Worm (Caenorhabditis elegans): ENCODE data around the gene fbxb-60.
"Not testable (repeated sequence)": the region's sequence is repeated elsewhere in the genome, so short reads cannot be mapped to it uniquely, and the experiment has no call there.

Gene fbxb-60

DNA sequence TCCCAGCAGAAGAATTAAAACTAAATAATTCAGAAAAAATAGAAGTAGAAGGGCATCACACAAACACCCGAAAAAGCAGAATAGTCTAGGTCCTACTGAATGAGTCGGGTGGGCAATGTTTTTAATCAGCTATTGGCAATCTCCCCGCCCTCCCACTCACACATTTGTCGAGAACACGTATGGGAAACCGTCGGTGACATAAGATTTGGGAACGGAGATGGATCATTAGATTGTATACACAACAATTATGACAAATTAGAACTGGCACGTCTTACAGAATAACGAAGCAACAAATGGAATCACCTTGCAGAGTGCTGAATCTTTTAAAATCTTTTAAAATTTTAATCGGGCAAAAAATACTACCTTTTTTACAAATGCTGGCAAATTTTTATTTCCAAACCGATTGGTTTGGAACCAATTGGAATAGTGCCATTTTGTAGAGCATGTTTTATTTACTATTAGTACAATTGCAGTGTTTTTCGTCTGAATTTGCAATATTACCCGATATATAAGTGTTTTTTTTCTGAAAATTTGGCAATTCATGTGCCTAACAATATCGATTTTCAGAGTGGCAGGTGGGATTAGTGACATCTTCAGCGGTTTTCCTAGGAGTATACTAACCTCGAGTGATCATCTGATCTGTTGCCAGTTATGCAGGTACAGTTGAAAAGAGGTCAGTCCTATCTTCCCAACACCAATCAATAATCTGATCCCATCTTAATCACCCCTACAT lies 9.4 kb upstream of the fbxb-60 start, which contains the start of the genes F55C9.3 and fbxb-57:
Gene F55C9.3 (minus strand): TSS at position 101 of the 733 bp plus-strand sequence.
Gene fbxb-57 (plus strand): TSS at position 683 of the 733 bp plus-strand sequence.
- no peak for TF ChIP-seq W03F9.2 (tag; optimal IDR thresholded peaks at IDR 0.05)
- TF ChIP-seq dao-5 (tag; optimal IDR thresholded peaks at IDR 0.05), result no peak
- TF ChIP-seq him-1 (tag; optimal IDR thresholded peaks at IDR 0.05), result no peak

DNA sequence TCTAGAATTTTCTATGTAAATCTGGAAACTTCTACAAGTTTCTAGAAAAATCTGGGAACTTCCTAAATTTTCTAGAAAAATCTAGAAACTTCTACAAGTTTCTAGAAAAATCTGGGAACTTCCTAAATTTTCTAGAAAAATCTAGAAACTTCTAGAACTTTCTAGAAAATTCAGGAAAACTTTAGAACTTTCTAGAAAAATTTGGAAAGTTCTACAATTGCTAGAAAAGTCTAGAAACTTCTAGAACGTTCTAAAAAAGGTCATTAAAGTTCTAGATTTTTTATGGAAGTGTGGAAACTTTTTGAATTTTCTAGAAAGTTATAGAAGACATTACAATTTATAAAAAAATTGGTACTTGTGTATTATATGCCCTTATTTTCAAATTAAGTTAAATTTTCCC lies 4.6 kb upstream of the fbxb-60 start, which contains the start of gene F55C9.5:
Gene F55C9.5 (minus strand): TSS at position 101 of the 400 bp plus-strand sequence.
- no peak for TF ChIP-seq dao-5 (tag; optimal IDR thresholded peaks at IDR 0.05)
- no peak for TF ChIP-seq him-1 (tag; optimal IDR thresholded peaks at IDR 0.05)
- no peak for TF ChIP-seq W03F9.2 (tag; optimal IDR thresholded peaks at IDR 0.05)

DNA sequence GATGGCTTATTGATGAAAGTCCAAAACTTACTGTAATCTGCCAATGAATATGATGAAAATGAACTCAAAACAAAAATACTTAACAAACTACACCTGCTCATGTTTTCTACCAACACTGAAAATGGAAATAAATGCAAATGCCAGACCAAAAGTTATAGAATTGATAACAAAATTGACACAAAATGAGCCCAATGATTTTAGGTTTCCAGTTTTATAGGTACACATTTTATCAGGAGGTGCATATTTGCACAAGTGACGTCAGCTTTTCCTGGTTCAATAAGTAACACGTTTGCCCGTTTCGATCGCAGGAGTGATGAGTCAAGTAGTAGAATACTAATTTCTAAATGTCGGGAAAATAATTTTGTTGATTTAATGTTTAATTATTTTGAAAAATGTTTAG lies 887 bp upstream of the fbxb-60 start, which contains the start of gene F55C9.6:
Gene F55C9.6 (minus strand): TSS at position 101 of the 400 bp plus-strand sequence.
- TF ChIP-seq him-1 (tag; optimal IDR thresholded peaks at IDR 0.05), result no peak
- TF ChIP-seq dao-5 (tag; optimal IDR thresholded peaks at IDR 0.05), result no peak
- no peak for TF ChIP-seq W03F9.2 (tag; optimal IDR thresholded peaks at IDR 0.05)

DNA sequence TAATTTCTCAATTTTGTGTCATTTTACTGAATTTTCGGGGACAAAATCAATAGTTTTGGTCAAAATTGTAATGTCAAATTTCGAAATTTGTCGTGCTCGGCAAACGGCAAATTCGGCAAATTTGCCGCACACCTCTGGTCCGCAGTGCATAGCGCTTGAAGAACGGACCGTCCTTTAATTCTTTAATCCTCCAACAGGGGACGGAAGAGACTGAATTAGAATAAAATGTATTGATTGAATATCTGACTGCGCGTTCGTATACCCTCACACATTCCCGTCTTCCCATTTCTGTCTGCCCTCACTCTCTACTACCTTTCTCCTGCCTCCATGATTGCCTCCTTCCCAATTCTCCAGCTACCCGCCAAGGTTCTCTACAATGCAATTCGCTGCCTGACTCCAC lies 1.7 kb downstream of the fbxb-60 start, which contains the start of gene F55C9.14:
Gene F55C9.14 (plus strand): TSS at position 301 of the 400 bp plus-strand sequence.
- TF ChIP-seq W03F9.2 (tag; optimal IDR thresholded peaks at IDR 0.05) (no peak), him-1 (tag; optimal IDR thresholded peaks at IDR 0.05) (no peak), dao-5 (tag; optimal IDR thresholded peaks at IDR 0.05) (no peak)

DNA sequence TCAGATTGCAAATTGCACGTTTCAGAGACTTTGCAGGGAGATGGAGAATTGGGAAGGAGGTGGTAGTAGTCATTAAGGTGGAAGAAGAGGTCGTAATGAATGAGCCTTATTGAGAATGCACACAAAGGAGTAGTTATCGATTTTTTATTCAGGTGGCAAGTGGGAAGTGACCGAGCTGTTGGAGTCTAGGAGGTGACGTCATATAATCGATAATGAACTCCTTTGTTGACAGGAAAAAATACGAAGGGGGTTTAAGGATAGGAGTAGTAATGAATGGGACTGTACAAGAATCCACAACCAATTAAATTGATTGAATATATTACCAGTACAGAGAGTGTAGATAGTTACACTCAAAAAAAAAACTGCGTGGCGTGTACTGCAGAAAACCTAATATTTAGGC lies 4.3 kb downstream of the fbxb-60 start, which contains the start of gene fbxb-62:
Gene fbxb-62 (minus strand): TSS at position 101 of the 400 bp plus-strand sequence.
- TF ChIP-seq W03F9.2 (tag; optimal IDR thresholded peaks at IDR 0.05) (no peak), him-1 (tag; optimal IDR thresholded peaks at IDR 0.05) (no peak), dao-5 (tag; optimal IDR thresholded peaks at IDR 0.05) (no peak)

DNA sequence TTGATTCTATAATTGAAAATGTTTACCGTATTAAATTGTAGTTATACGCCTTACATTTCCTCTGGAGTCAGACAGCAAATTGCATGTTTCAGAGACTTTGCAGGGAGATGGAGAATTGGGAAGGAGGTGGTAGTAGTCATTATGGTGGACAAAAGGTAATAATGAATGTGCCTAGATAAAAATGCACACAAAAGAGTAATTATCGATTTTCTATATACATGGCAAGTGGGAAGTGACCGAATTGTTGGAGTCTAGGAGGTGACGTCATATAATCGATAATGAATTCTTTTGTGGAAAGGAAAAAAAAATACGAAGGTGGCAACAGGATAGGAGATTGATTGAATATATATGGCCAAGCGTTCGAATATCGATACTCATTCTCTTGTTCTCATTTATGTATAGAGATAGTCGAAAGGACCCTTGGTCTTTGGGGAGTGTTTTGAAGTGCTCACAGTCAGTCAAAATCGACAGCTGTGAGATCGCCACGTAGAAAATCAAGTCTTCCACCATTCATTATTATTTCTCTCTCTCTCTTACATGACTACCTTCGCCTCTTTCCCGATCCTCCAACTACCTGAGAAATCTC lies 6.1 kb downstream of the fbxb-60 start, which contains the start of the genes fbxb-63 and fbxb-61:
Gene fbxb-63 (minus strand): TSS at position 142 of the 586 bp plus-strand sequence.
Gene fbxb-61 (plus strand): TSS at position 536 of the 586 bp plus-strand sequence.
- no peak for TF ChIP-seq him-1 (tag; optimal IDR thresholded peaks at IDR 0.05)
- TF ChIP-seq dao-5 (tag; optimal IDR thresholded peaks at IDR 0.05), result no peak
- TF ChIP-seq W03F9.2 (tag; optimal IDR thresholded peaks at IDR 0.05), result no peak

DNA sequence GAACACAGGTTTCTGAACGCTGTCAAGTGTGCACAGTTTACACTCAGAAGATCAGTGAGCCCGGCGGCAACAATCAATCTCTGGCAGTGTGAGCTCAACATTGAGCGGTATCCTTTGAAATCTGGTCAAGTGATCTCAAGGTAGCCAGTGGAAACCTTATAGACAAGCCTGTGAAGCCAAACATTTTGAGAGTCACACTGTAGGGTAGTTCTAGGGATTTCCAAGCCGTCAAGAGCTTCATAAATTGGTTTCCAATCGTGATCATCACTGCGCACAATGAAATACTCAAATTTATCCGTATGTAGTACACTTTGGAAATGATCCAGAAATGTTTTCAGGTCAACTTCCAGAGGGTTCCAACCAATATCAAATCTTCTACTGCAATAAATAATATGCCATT lies 9.3 kb downstream of the fbxb-60 start, which contains the start of gene F55C9.15:
Gene F55C9.15 (minus strand): TSS at position 101 of the 400 bp plus-strand sequence.
- no peak for TF ChIP-seq him-1 (tag; optimal IDR thresholded peaks at IDR 0.05)
- TF ChIP-seq dao-5 (tag; optimal IDR thresholded peaks at IDR 0.05), result no peak
- no peak for TF ChIP-seq W03F9.2 (tag; optimal IDR thresholded peaks at IDR 0.05)

DNA sequence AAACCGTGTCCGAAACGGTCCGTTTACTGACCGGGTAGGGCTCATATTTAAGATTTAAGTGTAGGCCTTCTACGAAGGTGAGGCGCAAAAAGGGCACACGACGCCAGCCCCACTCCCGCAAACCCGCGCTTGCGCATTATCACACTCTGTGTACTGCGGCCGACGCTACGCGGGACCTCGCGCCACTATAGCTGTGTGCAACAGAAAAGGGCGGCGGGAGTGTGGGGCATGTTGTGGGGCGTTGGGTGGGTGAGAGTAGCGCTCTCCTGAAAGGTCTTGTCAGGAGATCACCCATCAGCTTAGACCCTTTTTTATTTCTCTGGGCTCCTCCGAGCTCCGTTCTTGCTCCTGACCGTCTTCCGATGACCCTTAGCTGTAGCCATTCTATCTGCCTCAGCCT lies 10.5 kb downstream of the fbxb-60 start:
- TF ChIP-seq dao-5 (tag; optimal IDR thresholded peaks at IDR 0.05) (no peak), W03F9.2 (tag; optimal IDR thresholded peaks at IDR 0.05) (no peak), him-1 (tag; optimal IDR thresholded peaks at IDR 0.05) (no peak)

DNA sequence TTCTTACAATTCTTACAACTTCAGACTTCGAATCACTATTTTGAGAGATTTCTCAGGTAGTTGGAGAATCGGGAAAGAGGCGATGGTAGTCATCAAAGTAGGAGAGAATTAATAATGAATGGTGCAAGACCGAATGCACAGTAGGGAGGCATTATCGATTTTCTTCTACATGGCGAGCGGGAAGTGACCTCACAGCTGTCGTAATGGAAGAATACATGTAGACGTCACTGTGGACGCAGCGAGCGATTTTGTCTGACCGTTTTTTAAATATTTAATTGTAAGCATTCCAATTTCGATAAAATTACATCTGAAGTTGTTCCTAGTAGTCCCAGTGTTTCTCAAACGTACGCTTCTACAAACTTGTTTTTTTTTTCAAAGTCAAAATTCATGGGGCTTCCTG lies 12.0 kb downstream of the fbxb-60 start, which contains the start of gene F55C9.11:
Gene F55C9.11 (minus strand): TSS at position 101 of the 400 bp plus-strand sequence.
- no peak for TF ChIP-seq him-1 (tag; optimal IDR thresholded peaks at IDR 0.05)
- no peak for TF ChIP-seq dao-5 (tag; optimal IDR thresholded peaks at IDR 0.05)
- TF ChIP-seq W03F9.2 (tag; optimal IDR thresholded peaks at IDR 0.05), result no peak

DNA sequence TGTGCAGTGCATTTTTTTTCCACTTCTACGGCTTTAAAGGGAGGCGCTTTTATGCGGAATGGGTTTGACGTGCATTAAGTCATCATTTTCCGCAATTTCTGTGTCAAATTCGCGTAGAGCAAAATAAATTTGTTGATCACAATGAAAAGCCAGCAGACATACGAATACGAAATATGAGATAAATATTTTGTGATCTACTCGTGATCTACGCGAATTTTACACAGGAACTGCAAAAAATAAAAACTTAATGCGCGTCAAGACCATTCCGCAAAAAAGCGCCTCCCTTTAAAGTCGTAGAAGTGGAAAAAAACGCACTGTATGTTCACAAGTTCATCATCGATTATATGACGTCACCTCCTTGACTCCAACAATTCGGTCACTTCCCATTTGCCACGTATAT lies 13.8 kb downstream of the fbxb-60 start, which contains the start of gene C43D7.8:
Gene C43D7.8 (minus strand): TSS at position 101 of the 400 bp plus-strand sequence.
- TF ChIP-seq him-1 (tag; optimal IDR thresholded peaks at IDR 0.05) (no peak), dao-5 (tag; optimal IDR thresholded peaks at IDR 0.05) (no peak), W03F9.2 (tag; optimal IDR thresholded peaks at IDR 0.05) (no peak)

DNA sequence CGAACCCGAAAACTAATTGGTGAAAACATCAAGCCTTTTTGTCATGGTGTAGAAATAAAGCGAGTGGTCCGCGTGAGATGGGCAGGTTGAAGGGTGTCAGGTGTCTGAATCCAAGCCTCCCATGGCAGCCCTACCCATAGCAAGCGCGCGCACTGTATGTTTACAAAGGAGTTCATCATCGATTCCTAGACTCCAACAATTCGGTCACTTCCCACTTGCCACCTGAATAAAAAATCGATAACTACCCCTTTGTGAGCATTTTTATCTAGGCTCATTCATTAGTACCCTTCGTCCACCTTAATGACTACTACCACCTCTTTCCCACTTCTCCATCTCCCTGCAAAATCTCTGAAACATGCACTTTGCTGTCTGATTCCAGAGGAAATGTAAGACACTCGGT lies 15.4 kb downstream of the fbxb-60 start, which contains the start of gene fbxb-64:
Gene fbxb-64 (plus strand): TSS at position 301 of the 400 bp plus-strand sequence.
- TF ChIP-seq W03F9.2 (tag; optimal IDR thresholded peaks at IDR 0.05) (no peak), him-1 (tag; optimal IDR thresholded peaks at IDR 0.05) (no peak), dao-5 (tag; optimal IDR thresholded peaks at IDR 0.05) (no peak)

DNA sequence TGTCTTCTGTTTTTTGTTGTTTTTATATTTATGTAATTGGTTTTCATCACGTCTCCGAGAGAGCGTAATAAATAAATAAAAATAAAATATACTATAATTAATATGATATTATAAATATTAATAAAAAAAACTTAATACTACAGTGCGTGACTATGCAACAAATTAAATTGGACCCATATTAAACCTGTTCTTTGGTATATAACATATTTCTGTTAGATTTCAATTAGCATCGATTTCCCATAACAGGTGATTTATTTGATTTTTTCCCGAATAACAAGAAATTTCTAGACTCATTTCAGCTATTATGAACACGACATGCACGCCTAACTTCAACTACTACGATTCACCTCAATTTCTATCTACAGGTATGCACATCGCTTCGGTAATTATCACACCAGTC lies 19.4 kb downstream of the fbxb-60 start, which contains the start of gene srh-208:
Gene srh-208 (plus strand): TSS at position 301 of the 400 bp plus-strand sequence.
- TF ChIP-seq dao-5, W03F9.2, him-1 (tag; optimal IDR thresholded peaks at IDR 0.05): not testable (repeated sequence)

DNA sequence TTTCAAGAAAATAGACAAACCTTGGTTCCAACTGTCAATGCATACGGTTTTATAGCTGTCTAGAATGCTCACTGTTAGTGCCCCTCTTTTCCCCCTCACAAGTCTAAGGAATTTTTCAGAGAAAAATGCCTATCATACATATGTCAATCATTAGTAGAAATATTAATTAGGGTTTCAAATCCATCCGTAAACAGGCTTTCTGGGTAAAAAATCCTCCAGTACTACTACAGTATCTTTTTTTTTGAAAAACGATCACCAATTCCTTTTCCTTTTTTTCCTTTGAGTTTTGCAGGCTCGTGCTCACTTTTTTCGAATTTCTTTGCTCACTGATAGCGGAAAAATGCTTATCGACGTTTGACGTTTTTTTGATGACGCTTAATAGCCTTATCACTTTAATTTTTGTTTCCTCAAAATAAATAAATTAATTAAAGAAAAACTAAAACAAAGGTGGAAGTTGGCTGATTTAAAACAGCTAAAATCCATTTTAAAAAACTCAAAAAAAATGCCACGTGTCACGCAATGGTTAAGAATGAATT lies 21.9 kb downstream of the fbxb-60 start, which contains the start of gene C43D7.7:
Gene C43D7.7 (minus strand): TSS at position 51 of the 536 bp plus-strand sequence.
- TF ChIP-seq dao-5 (tag; optimal IDR thresholded peaks at IDR 0.05) (no peak), W03F9.2 (tag; optimal IDR thresholded peaks at IDR 0.05) (no peak), him-1 (tag; optimal IDR thresholded peaks at IDR 0.05) (no peak)

Measured in whole organism, L4/young adult.